Worm (Caenorhabditis elegans) whole organism, early embryonic: ENCODE data around the gene osm-6.

ENCODE experiments used
- B0310.2 ChIP-seq: sonication (generic microtip); optimal IDR thresholded peaks from 2 replicates; lab custom pipeline; 2016; ENCODE audit warnings: mild to moderate bottlenecking, missing genetic modification characterization, missing compliant biosample characterization
- ama-1 ChIP-seq: fragments of 150-350 bp; optimal IDR thresholded peaks from 2 replicates; lab custom pipeline; 2014
- tbx-11 ChIP-seq: fragments of 200-800 bp; sonication (Bioruptor generic); IDR thresholded peaks from 2 replicates; pipeline ENCODE4 v1.3.6; 2022; ENCODE audit warnings: missing genetic modification characterization, missing compliant biosample characterization
- tbx-37 ChIP-seq: fragments of 200-800 bp; sonication (Bioruptor generic); conservative IDR thresholded peaks from 2 replicates; pipeline ENCODE4 v1.3.6; 2022; ENCODE audit warnings: missing genetic modification reagents, missing genetic modification characterization, missing compliant biosample characterization
- tra-4 ChIP-seq: sonication (generic microtip); optimal IDR thresholded peaks from 2 replicates; lab custom pipeline; 2017; ENCODE audit warnings: missing genetic modification characterization, missing compliant biosample characterization

- TF ChIP-seq tbx-11 (GFP tag; lab: Robert Waterston, UW) = no peak
- TF ChIP-seq ama-1 (lab: Kevin White, UChicago) = no peak
- no peak for TF ChIP-seq tbx-37
- TF ChIP-seq B0310.2 (tag; lab: Kevin White, UChicago) = no peak
- no peak for TF ChIP-seq tra-4 (tag; lab: Kevin White, UChicago)
These were observed 42.2 kb downstream of the osm-6 start for ce11 chrV:11885087-11885486.
